Fruit fly (Drosophila melanogaster) whole organism, wandering third instar larva: ENCODE data around the gene CG42263.

Experiments
- CG32264 ChIP-seq: fragments of 200-800 bp; sonication (Bioruptor generic); optimal IDR thresholded peaks from 2 replicates; lab custom pipeline; 2016; ENCODE audit warnings: missing biosample characterization, missing genetic modification characterization
- CG9705 ChIP-seq: fragments of 200-800 bp; sonication (Bioruptor generic); optimal IDR thresholded peaks from 2 replicates; lab custom pipeline; 2018; ENCODE audit warnings: missing biosample characterization, mild to moderate bottlenecking, missing genetic modification characterization
- CrebA ChIP-seq: fragments of 200-800 bp; sonication (Bioruptor generic); optimal IDR thresholded peaks from 2 replicates; lab custom pipeline; 2016; ENCODE audit warnings: missing biosample characterization, mild to moderate bottlenecking, missing genetic modification characterization, borderline replicate concordance
- Dfd ChIP-seq: fragments of >200 bp; optimal IDR thresholded peaks from 2 replicates; lab custom pipeline; 2017; ENCODE audit warnings: missing biosample characterization, missing genetic modification characterization
- Dif ChIP-seq: fragments of 200-275, 200-300 bp; sonication (Bioruptor generic); optimal IDR thresholded peaks from 2 replicates; lab custom pipeline; 2018; ENCODE audit warnings: missing biosample characterization, missing genetic modification characterization; ENCODE audit not compliant: partially characterized antibody
- GATAd ChIP-seq: sonication (Bioruptor generic); optimal IDR thresholded peaks from 2 replicates; lab custom pipeline; 2016; ENCODE audit warnings: missing biosample characterization, missing genetic modification characterization
- HLH106 ChIP-seq: fragments of 200-800 bp; optimal IDR thresholded peaks from 3 replicates; lab custom pipeline; 2019; ENCODE audit warnings: missing biosample characterization, mild to moderate bottlenecking, missing genetic modification characterization, moderate library complexity
- Hnf4 ChIP-seq: fragments of 200-800 bp; sonication (Bioruptor generic); optimal IDR thresholded peaks from 2 replicates; lab custom pipeline; 2016; ENCODE audit warnings: missing biosample characterization, mild to moderate bottlenecking, missing genetic modification characterization
- Hr78 ChIP-seq: fragments of >200 bp; optimal IDR thresholded peaks from 2 replicates; lab custom pipeline; 2017; ENCODE audit warnings: missing biosample characterization, missing genetic modification characterization
- Hr83 ChIP-seq: fragments of 200-300 bp; sonication (Bioruptor generic); optimal IDR thresholded peaks from 2 replicates; lab custom pipeline; 2016; ENCODE audit warnings: missing biosample characterization, mild to moderate bottlenecking, missing genetic modification characterization, moderate library complexity; ENCODE audit not compliant: poor library complexity, severe bottlenecking
- Jra ChIP-seq: sonication (Bioruptor generic); optimal IDR thresholded peaks from 2 replicates; lab custom pipeline; 2016; ENCODE audit warnings: missing biosample characterization, missing genetic modification characterization
- Mio ChIP-seq: sonication (Bioruptor generic); optimal IDR thresholded peaks from 2 replicates; lab custom pipeline; 2016; ENCODE audit warnings: missing biosample characterization, missing genetic modification characterization
- Myc ChIP-seq: fragments of >200 bp; optimal IDR thresholded peaks from 2 replicates; lab custom pipeline; 2017
- N ChIP-seq: fragments of >200 bp; optimal IDR thresholded peaks from 2 replicates; lab custom pipeline; 2018; ENCODE audit warnings: missing biosample characterization, missing external identifiers, missing genetic modification characterization
- Rel ChIP-seq, 2 experiments: fragments of 200-800 bp; sonication (Bioruptor generic) in 1 of 2; optimal IDR thresholded peaks; 2 replicates in 1 of 2; 3 replicates in 1 of 2; lab custom pipeline; 2016 to 2019; ENCODE audit warnings: mild to moderate bottlenecking in 2 of 2, missing biosample characterization in 2 of 2, missing genetic modification characterization in 2 of 2, moderate library complexity in 1 of 2
- Sp1 ChIP-seq: fragments of 200-800 bp; sonication (Bioruptor generic); optimal IDR thresholded peaks from 3 replicates; lab custom pipeline; 2019; ENCODE audit warnings: missing biosample characterization, mild to moderate bottlenecking, missing genetic modification characterization, moderate library complexity
- Vsx2 ChIP-seq: fragments of 200-300, 225-300 bp; sonication (Bioruptor generic); optimal IDR thresholded peaks from 2 replicates; lab custom pipeline; 2018; ENCODE audit warnings: missing biosample characterization, missing genetic modification characterization; ENCODE audit not compliant: partially characterized antibody
- br ChIP-seq: fragments of 200-800 bp; sonication (Bioruptor generic); optimal IDR thresholded peaks from 2 replicates; lab custom pipeline; 2016; ENCODE audit warnings: missing biosample characterization, missing genetic modification characterization
- brk ChIP-seq: fragments of 200-800 bp; sonication (Bioruptor generic); optimal IDR thresholded peaks from 2 replicates; lab custom pipeline; 2016; ENCODE audit warnings: missing biosample characterization, mild to moderate bottlenecking, missing genetic modification characterization
- dl ChIP-seq, 2 experiments: fragments of 175-275, 200-275 bp in 1 of 2; fragments of 200-275 bp in 1 of 2; sonication (Bioruptor generic); optimal IDR thresholded peaks; lab custom pipeline; 2018; ENCODE audit warnings: mild to moderate bottlenecking in 2 of 2, missing biosample characterization in 2 of 2, missing genetic modification characterization in 2 of 2, moderate library complexity in 2 of 2; ENCODE audit not compliant: partially characterized antibody in 2 of 2, insufficient read depth in 1 of 2
- dmrt93B ChIP-seq: fragments of 200-800 bp; sonication (Bioruptor generic); optimal IDR thresholded peaks from 2 replicates; lab custom pipeline; 2018; ENCODE audit warnings: missing biosample characterization, mild to moderate bottlenecking, missing genetic modification characterization
- dsf ChIP-seq: sonication (Bioruptor generic); optimal IDR thresholded peaks from 2 replicates; lab custom pipeline; 2016; ENCODE audit warnings: missing biosample characterization, missing genetic modification characterization, borderline replicate concordance
- foxo ChIP-seq, 2 experiments: fragments of 200-800 bp; sonication (Bioruptor generic); optimal IDR thresholded peaks; 2 replicates in 1 of 2; 3 replicates in 1 of 2; lab custom pipeline; 2016 to 2017; ENCODE audit warnings: missing biosample characterization in 2 of 2, missing genetic modification characterization in 2 of 2
- fru ChIP-seq: fragments of 200-800 bp; sonication (Bioruptor generic); optimal IDR thresholded peaks from 3 replicates; lab custom pipeline; 2016; ENCODE audit warnings: missing biosample characterization, mild to moderate bottlenecking, missing genetic modification characterization
- jim ChIP-seq: fragments of 175-275, 200-325 bp; sonication (Bioruptor generic); optimal IDR thresholded peaks from 2 replicates; lab custom pipeline; 2016; ENCODE audit warnings: missing biosample characterization, mild to moderate bottlenecking, missing genetic modification characterization
- lola ChIP-seq: fragments of >200 bp; optimal IDR thresholded peaks from 2 replicates; lab custom pipeline; 2017; ENCODE audit warnings: missing biosample characterization, missing genetic modification characterization
- pan ChIP-seq: fragments of >200 bp; optimal IDR thresholded peaks from 2 replicates; lab custom pipeline; 2017
- psq ChIP-seq: fragments of 200-800 bp; sonication (Bioruptor generic); optimal IDR thresholded peaks from 3 replicates; lab custom pipeline; 2017; ENCODE audit warnings: missing biosample characterization, mild to moderate bottlenecking, missing genetic modification characterization, moderate library complexity
- rgr ChIP-seq: fragments of 200-800 bp; sonication (Bioruptor generic); optimal IDR thresholded peaks from 3 replicates; lab custom pipeline; 2016; ENCODE audit warnings: missing biosample characterization, mild to moderate bottlenecking, missing genetic modification characterization
- sage ChIP-seq: fragments of 200-800 bp; sonication (Bioruptor generic); optimal IDR thresholded peaks from 2 replicates; lab custom pipeline; 2016; ENCODE audit warnings: missing biosample characterization, mild to moderate bottlenecking, missing genetic modification characterization
- sv ChIP-seq: fragments of 200-800 bp; sonication (Bioruptor generic); optimal IDR thresholded peaks from 3 replicates; lab custom pipeline; 2016; ENCODE audit warnings: missing biosample characterization, missing genetic modification characterization
- tai ChIP-seq: sonication (Bioruptor generic); optimal IDR thresholded peaks from 2 replicates; lab custom pipeline; 2016; ENCODE audit warnings: missing biosample characterization, missing genetic modification characterization
- usp ChIP-seq: fragments of >200 bp; optimal IDR thresholded peaks from 2 replicates; lab custom pipeline; 2017; ENCODE audit warnings: missing biosample characterization, missing genetic modification characterization
- woc ChIP-seq: sonication (Bioruptor generic); optimal IDR thresholded peaks from 2 replicates; lab custom pipeline; 2016; ENCODE audit warnings: missing biosample characterization, mild to moderate bottlenecking, missing genetic modification characterization

Gene CG42263

dm6 chr3L:19919981-19920380 is 35.6 kb downstream of the CG42263 start:
- TF ChIP-seq HLH106 (tag; lab: Kevin White, UChicago), result no peak
- TF ChIP-seq Jra (GFP tag; lab: Kevin White, UChicago), result no peak
- TF ChIP-seq tai (GFP tag; lab: Kevin White, UChicago), result no peak
- TF ChIP-seq Mio (GFP tag; lab: Kevin White, UChicago), result no peak
- TF ChIP-seq fru (GFP tag; lab: Kevin White, UChicago), result no peak
- no peak for TF ChIP-seq pan (lab: Kevin White, UChicago)
- no peak for TF ChIP-seq foxo (GFP tag; optimal IDR thresholded peaks at IDR 0.05; lab: Kevin White, UChicago)
- TF ChIP-seq sage (GFP tag; lab: Kevin White, UChicago), result no peak
- no peak for TF ChIP-seq Dfd (GFP tag; lab: Kevin White, UChicago)
- TF ChIP-seq Hnf4 (GFP tag; lab: Kevin White, UChicago), result no peak
- TF ChIP-seq brk (GFP tag; lab: Kevin White, UChicago), result no peak
- no peak for TF ChIP-seq lola (GFP tag; lab: Kevin White, UChicago)
- TF ChIP-seq dmrt93B (GFP tag; lab: Kevin White, UChicago), result no peak
- TF ChIP-seq usp (GFP tag; lab: Kevin White, UChicago), result no peak
- TF ChIP-seq sv, result no peak
- TF ChIP-seq Hr78 (GFP tag; lab: Kevin White, UChicago), result no peak
- no peak for TF ChIP-seq Myc (lab: Kevin White, UChicago)

- TF ChIP-seq CG9705 (GFP tag; lab: Kevin White, UChicago), result no peak
- TF ChIP-seq Hr83 (GFP tag; lab: Kevin White, UChicago), result peak; percentile 23
- no peak for TF ChIP-seq CG32264 (GFP tag; lab: Kevin White, UChicago)
- TF ChIP-seq br (GFP tag; lab: Kevin White, UChicago), result no peak
- no peak for TF ChIP-seq psq (GFP tag; lab: Kevin White, UChicago)
- TF ChIP-seq usp (GFP tag; lab: Kevin White, UChicago), result no peak
- no peak for TF ChIP-seq Rel (GFP tag; optimal IDR thresholded peaks at IDR 0.05; lab: Kevin White, UChicago)
- peak; percentile 29 for TF ChIP-seq Rel (tag; optimal IDR thresholded peaks at IDR 0.05; lab: Kevin White, UChicago)
Measured at dm6 chr3L:19914833-19915232, 40.8 kb downstream of the CG42263 start, which contains the start of gene Rpn1. Gene Rpn1, plus strand, starts transcription at chr3L:19915051.

dm6 chr3L:19913328-19913936 is 42.2 kb downstream of the CG42263 start, which contains the start of gene Mtr3:
Gene Mtr3, minus strand, starts transcription at chr3L:19913715.
- TF ChIP-seq Hnf4 (GFP tag; lab: Kevin White, UChicago) (no peak), tai (GFP tag; lab: Kevin White, UChicago) (no peak), CG32264 (GFP tag; lab: Kevin White, UChicago) (no peak), br (GFP tag; lab: Kevin White, UChicago) (no peak), HLH106 (tag; lab: Kevin White, UChicago) (no peak), rgr (GFP tag; lab: Kevin White, UChicago) (no peak), foxo (GFP tag; optimal IDR thresholded peaks at IDR 0.05; lab: Kevin White, UChicago) (no peak), dsf (GFP tag; lab: Kevin White, UChicago) (no peak), Hr83 (GFP tag; lab: Kevin White, UChicago) (no peak), jim (GFP tag; lab: Kevin White, UChicago) (no peak), sv (no peak)

dm6 chr3L:19910054-19910414 is 45.6 kb downstream of the CG42263 start, which contains the start of the genes Mi-2 and Prp3:
Gene Mi-2, minus strand, starts transcription at chr3L:19910215.
Gene Prp3, plus strand, starts transcription at chr3L:19910300.
- TF ChIP-seq Dif (peak; percentile 53), Sp1 (peak; percentile 42), CG9705 (GFP tag; lab: Kevin White, UChicago) (no peak), Rel (GFP tag; optimal IDR thresholded peaks at IDR 0.05; lab: Kevin White, UChicago) (no peak), Rel (tag; optimal IDR thresholded peaks at IDR 0.05; lab: Kevin White, UChicago) (peak; percentile 58)

- TF ChIP-seq Dfd (GFP tag; lab: Kevin White, UChicago), result no peak
- no peak for TF ChIP-seq foxo (GFP tag; optimal IDR thresholded peaks at IDR 0.05; lab: Kevin White, UChicago)
- TF ChIP-seq dmrt93B (GFP tag; lab: Kevin White, UChicago), result no peak
- TF ChIP-seq dl (GFP tag; optimal IDR thresholded peaks at IDR 0.05; lab: Kevin White, UChicago; ENCODE audit: insufficient read depth in 1 of 2, partially characterized antibody in 2 of 2), result no peak
- TF ChIP-seq rgr (GFP tag; lab: Kevin White, UChicago), result peak; percentile 46
- TF ChIP-seq Vsx2 (GFP tag; lab: Kevin White, UChicago), result no peak
- TF ChIP-seq woc (GFP tag; lab: Kevin White, UChicago), result no peak
- TF ChIP-seq N (GFP tag; lab: Kevin White, UChicago), result no peak
- TF ChIP-seq psq (GFP tag; lab: Kevin White, UChicago), result peak; percentile 96
- no peak for TF ChIP-seq GATAd
- no peak for TF ChIP-seq fru (GFP tag; lab: Kevin White, UChicago)
- TF ChIP-seq brk (GFP tag; lab: Kevin White, UChicago), result no peak
- TF ChIP-seq Hr78 (GFP tag; lab: Kevin White, UChicago), result no peak
- no peak for TF ChIP-seq Hr83 (GFP tag; lab: Kevin White, UChicago)
- TF ChIP-seq pan (lab: Kevin White, UChicago), result no peak
- no peak for TF ChIP-seq jim (GFP tag; lab: Kevin White, UChicago)
- no peak for TF ChIP-seq CrebA (GFP tag; lab: Kevin White, UChicago)
- no peak for TF ChIP-seq Rel (GFP tag; optimal IDR thresholded peaks at IDR 0.05; lab: Kevin White, UChicago)
- peak; percentile 38 for TF ChIP-seq Rel (tag; optimal IDR thresholded peaks at IDR 0.05; lab: Kevin White, UChicago)
- no peak for TF ChIP-seq Hnf4 (GFP tag; lab: Kevin White, UChicago)
- TF ChIP-seq sage (GFP tag; lab: Kevin White, UChicago), result no peak
- peak; percentile 26 for TF ChIP-seq Sp1
- no peak for TF ChIP-seq Jra (GFP tag; lab: Kevin White, UChicago)
- no peak for TF ChIP-seq usp (GFP tag; lab: Kevin White, UChicago)
Measured at dm6 chr3L:19909234-19910053, 46.2 kb downstream of the CG42263 start.
